Fruit fly (Drosophila melanogaster) S2 (cell line): ENCODE results near the gene Taf7.
A peak's percentile ranks its signal among the peaks of the same experiment; 100 is the strongest.

Source experiments
- CG8478 ChIP-seq: fragments of >200 bp; optimal IDR thresholded peaks from 2 replicates; lab custom pipeline; 2018
- CTCF ChIP-seq, 2 experiments: fragments of >200 bp; optimal IDR thresholded peaks; 2 replicates each; lab custom pipeline; 2018

- TF ChIP-seq CTCF (optimal IDR thresholded peaks at IDR 0.05; lab: Kevin White, UChicago) (peak; percentile 7 to 29), CG8478 (lab: Kevin White, UChicago) (no peak)
Measured at dm6 chr3R:7907311-7907710, at the start of gene Taf7, which contains the start of gene EMC1.
